Fruit fly (Drosophila melanogaster) S2 (cell line): ENCODE measurements around the gene aay.

Experiments used
- CG8478 ChIP-seq: fragments of >200 bp; optimal IDR thresholded peaks from 2 replicates; lab custom pipeline; 2018
- CTCF ChIP-seq, 2 experiments: fragments of >200 bp; optimal IDR thresholded peaks; 2 replicates each; lab custom pipeline; 2018

aay gene

DNA sequence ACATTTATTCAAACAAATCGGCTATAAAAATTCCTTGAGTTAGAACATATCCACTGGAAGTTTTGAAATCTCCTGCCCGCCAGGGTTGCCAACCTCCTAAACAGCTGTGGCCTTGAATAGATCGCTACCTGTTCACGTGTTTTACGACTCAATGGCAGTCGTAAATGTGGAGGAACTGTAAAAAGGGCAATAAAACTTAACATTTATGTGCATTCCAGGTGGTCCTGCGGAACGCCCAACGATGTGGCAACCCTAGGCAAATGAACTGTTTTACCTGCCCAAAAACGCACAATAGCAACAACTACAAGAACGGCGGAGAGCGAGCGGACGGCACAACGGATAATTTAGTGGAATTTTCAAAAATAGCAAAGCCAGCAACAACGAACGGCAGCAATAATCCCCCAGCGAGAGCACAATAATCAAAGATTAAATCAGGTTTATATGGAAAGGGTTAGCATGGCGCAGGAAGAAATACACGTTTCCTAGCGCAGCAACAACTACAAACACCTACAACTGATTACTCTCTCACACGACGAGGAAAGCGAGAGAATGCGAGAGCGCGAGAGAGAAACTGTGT, 38.7 kb downstream of the aay start:
- TF ChIP-seq CG8478 (no peak), CTCF (optimal IDR thresholded peaks at IDR 0.05; lab: Kevin White, UChicago) (no peak)

DNA sequence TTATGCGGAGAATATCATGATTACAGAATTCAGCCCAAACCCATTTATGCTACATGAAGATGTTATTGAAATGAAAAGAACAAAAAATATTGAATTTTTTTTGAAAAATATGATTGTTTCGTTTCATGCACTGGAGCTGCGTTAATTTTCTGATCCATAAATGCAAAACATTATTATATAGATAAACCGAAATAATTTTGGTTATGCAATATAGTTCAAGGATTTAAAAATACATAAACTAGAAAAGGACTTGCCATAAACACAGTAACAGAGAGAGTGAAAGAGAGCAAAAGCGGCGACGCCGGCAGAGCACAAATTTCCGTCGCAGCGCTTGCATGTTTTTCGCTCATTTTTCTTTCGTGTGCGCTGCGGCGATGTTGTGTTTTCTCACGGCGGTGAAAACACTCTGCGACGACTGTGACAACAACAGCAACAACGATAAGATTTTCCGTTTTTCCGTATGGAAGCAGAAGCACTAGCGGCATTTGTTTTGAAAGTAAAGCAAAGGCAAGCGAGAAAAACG, 39.3 kb downstream of the aay start:
- TF ChIP-seq CG8478 (no peak), CTCF (optimal IDR thresholded peaks at IDR 0.05; lab: Kevin White, UChicago) (no peak)

DNA sequence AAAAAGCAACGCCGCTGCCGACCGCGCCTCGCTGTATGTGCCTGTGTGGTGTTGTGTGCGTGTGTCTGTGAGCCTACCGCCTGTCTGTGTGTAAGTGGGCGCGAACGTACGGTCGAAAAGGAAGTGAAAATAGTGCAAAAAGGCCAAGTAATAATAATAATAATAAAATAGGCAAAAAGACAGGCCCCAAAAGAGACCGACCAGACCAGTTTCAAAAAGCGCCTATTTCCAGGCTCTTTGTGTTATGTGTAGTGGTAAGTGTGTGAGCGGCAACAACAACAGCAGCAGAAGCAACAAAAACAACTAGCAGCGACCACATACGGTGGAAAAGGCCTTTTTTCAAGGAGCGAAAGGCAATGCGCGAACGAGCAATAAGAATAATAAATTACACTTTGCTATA, 39.7 kb downstream of the aay start:
- TF ChIP-seq CG8478 (no peak), CTCF (optimal IDR thresholded peaks at IDR 0.05; lab: Kevin White, UChicago) (no peak)

DNA sequence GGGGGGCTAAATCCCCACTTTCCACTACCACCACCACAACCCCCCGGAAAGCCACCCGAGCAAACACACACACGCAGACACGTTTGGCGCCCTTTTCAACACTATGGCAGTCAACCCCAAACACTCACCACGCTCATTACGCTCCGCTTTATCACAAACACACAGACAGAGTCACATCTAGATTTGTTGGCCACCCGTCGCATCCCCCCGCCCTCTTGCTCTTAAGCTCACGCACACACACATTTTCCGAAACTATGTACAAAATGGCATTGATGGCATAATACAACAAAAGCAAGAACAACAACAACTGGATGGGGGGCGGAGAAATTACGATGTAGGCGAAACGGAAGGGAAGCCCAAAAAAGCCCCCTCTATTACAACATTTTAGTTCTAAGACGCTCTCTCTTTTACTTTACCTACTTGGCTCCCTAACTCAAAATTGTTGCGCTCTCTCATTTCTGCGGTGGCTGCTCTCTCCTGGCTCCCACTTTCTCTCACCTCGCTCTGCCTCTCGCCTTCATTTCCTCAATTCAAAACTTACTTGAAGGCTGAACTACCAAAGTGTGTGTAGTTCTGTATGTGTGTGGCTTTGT, 42.7 kb downstream of the aay start:
- no peak for TF ChIP-seq CTCF (optimal IDR thresholded peaks at IDR 0.05; lab: Kevin White, UChicago)
- TF ChIP-seq CG8478: no peak

DNA sequence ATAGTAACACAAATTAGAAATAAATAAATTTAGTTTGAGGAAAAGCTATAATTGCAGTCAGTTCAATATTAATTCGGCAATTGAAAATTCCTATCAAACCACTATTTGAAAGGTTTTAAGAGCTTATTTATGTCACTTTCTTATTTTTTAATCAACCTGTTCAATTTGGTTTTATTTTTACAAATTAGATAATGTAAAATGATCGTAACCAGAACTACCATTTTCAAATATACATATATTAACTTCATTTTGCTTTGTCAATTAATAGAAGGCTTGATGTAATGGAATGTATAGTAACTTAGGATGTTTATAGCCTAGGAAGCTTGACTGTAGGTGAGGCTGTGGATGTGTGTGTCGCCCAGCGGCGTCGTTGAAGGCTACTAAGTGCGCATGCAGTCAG, 43.5 kb downstream of the aay start:
- TF ChIP-seq CTCF (optimal IDR thresholded peaks at IDR 0.05; lab: Kevin White, UChicago) (no peak), CG8478 (no peak)

DNA sequence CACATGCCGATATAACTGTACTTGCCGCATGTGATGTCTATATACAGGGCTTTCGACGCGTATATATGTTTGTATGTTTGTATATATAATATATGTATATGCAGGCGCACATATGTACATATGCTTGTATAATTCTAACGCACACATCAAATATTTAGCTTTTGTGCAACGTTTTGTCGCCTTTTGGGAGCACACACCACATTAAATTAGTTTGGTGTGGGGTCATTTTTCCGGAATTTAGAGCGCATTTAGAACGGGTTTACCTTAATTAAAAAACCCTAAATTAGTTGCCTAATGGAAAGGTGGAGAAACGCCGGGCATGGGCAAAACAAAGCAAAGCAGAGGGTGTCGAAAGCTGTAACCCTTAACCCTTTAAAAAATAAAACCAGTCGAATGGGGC, 44.2 kb downstream of the aay start:
- TF ChIP-seq CTCF (optimal IDR thresholded peaks at IDR 0.05; lab: Kevin White, UChicago) (no peak), CG8478 (no peak)

DNA sequence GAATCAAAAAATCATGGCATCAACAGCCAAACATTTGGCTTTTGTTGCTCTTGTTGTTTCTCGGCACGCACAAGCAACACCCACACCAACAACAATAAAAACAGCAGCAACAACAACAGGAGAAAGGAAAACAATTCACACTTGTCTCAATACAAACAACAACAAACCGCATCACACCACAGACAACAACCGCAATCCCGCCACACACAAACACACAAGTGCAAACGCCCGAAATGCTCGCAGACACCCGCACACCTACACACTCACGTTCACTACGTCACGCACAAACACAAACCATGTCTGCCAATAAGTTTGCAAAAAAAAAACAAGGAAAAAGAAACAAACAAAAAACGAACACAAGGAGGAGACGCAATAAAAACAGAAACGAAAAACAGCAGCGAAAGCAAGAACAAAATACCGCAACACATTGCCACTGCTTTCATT, 44.7 kb downstream of the aay start:
- TF ChIP-seq CG8478 (no peak), CTCF (optimal IDR thresholded peaks at IDR 0.05; lab: Kevin White, UChicago) (no peak)

DNA sequence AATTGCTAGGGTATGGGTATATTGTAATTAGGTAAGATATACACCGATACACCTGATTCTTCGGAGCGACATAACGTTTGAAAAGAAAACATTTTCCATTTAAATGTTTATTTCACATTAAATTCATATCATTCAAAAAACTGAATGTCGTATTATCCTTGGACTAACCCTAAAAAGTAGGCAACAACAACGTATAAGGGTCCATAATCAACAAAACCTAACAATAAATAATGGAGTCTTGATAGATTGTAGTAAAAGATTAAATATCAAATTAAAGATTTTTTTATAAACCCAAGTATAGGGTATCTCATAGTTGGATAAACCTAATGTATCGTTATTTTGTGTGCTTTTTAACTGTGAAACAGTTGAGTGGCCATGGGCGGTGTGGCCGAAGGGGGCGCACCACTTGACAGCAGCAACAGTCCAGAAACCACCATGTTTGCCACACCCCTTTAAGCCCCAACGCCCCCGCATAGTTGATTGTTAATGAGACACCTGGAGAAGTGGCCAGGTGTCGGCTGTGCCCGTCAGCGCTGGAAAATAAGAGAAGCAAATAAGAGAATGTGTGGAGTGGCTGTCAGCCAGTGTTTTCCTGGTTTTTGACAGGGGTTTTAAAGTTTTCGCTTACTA, 45.3 kb downstream of the aay start:
- TF ChIP-seq CG8478: no peak
- no peak for TF ChIP-seq CTCF (optimal IDR thresholded peaks at IDR 0.05; lab: Kevin White, UChicago)

DNA sequence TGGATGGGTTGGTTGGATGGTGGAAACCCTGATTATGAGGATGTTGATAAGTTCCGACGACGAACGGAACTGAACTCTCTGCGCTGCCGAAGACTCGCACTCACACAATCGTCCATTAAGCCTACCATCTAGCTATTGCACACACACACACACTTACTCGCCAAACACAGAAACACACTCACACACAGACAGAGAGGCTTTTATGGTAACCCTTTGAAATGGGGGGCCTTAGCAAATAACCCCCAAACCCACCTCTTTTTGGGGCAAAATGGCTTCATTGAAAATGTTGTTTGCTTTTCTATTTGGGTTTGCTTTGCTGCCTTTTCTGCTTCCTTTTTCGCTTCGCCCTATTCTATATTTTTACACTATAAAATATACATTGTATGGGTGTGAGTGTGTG, 46.0 kb downstream of the aay start:
- TF ChIP-seq CG8478 (no peak), CTCF (optimal IDR thresholded peaks at IDR 0.05; lab: Kevin White, UChicago) (no peak)

DNA sequence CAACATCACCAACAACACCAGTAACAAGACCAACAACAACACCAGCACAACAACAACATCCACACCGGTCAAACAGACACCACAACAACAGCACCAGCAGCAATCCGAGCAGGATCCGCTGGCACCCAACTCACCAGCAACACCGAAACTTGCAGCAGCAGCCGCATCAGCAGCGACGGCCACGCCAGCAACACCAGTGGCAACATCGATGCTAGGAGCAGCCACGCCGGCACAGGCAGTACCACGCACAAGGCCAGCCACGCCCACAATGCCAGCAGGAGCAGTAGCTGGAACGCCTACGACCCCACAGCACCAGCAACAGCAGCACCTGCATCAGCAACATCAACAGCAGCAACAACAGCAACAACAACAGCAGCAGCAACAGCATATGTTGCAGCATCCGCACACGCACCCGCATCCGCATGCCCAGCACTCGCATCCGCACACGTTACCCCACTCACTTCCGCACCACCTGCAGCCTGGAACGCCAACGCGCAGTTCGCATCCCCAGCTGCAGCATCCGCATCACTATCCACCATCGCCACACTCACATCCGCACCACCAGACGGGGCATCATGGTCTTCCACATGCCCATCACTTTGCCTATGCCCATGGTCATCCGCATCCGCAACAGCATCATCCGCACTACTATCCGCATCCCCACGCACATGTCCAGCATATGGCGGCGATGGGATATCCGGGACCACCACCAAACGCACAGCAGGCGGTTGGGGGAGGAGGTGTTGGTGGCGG, 48.3 kb downstream of the aay start:
- TF ChIP-seq CTCF (optimal IDR thresholded peaks at IDR 0.05; lab: Kevin White, UChicago) (no peak), CG8478 (no peak)
